Fruit fly (Drosophila melanogaster) whole organism, pupa: ENCODE measurements around the gene CG16952.

Experiments used
- CG12605 ChIP-seq: fragments of 200-800 bp; sonication (Bioruptor generic); IDR thresholded peaks from 2 replicates; pipeline ENCODE4 v1.3.6; 2022; ENCODE audit warnings: missing biosample characterization, missing genetic modification characterization
- CG14655 ChIP-seq: fragments of 200-800 bp; sonication (Bioruptor generic); optimal IDR thresholded peaks from 3 replicates; lab custom pipeline; 2017; ENCODE audit warnings: mild to moderate bottlenecking, missing biosample characterization, missing genetic modification reagents, missing genetic modification characterization
- CG15710 ChIP-seq: fragments of 200-800 bp; sonication (Bioruptor generic); optimal IDR thresholded peaks from 2 replicates; lab custom pipeline; 2018; ENCODE audit warnings: missing biosample characterization, mild to moderate bottlenecking, missing genetic modification characterization, moderate library complexity
- CG32121 ChIP-seq: fragments of 200-800 bp; sonication (Bioruptor generic); IDR thresholded peaks from 2 replicates; pipeline ENCODE4 v1.3.6; 2022; ENCODE audit warnings: missing biosample characterization, missing genetic modification characterization
- CG4496 ChIP-seq: fragments of 200-800 bp; sonication (Bioruptor generic); IDR thresholded peaks from 3 replicates; pipeline ENCODE4 v1.3.6; 2022; ENCODE audit warnings: missing biosample characterization, missing genetic modification characterization
- EcR ChIP-seq: fragments of 200-800 bp; sonication (Bioruptor generic); optimal IDR thresholded peaks from 3 replicates; lab custom pipeline; 2019; ENCODE audit warnings: missing biosample characterization, missing genetic modification characterization, mild to moderate bottlenecking, moderate library complexity, missing genetic modification reagents
- Ets98B ChIP-seq: fragments of 200-800 bp; sonication (Bioruptor generic); IDR thresholded peaks from 2 replicates; pipeline ENCODE4 v1.3.6; 2022; ENCODE audit warnings: missing biosample characterization, missing genetic modification characterization
- Pif1A ChIP-seq: fragments of 200-800 bp; sonication (Bioruptor generic); optimal IDR thresholded peaks from 3 replicates; lab custom pipeline; 2016; ENCODE audit warnings: missing biosample characterization, missing genetic modification characterization
- fd96Ca ChIP-seq: fragments of 200-800 bp; sonication (Bioruptor generic); IDR thresholded peaks from 3 replicates; pipeline ENCODE4 v1.3.6; 2022; ENCODE audit warnings: missing biosample characterization, missing genetic modification characterization

dm6 chrX:15867863-15868262, 2.1 kb upstream of the CG16952 start, which contains the start of gene Gapdh2:
- TF ChIP-seq Ets98B (GFP tag; lab: Robert Waterston, UW) (peak; percentile 100), CG14655 (peak; percentile 99), CG4496 (GFP tag; lab: Robert Waterston, UW) (peak; percentile 100), EcR (peak; percentile 85), fd96Ca (no peak), CG15710 (tag; lab: Kevin White, UChicago) (peak; percentile 100), CG32121 (GFP tag; lab: Robert Waterston, UW) (peak; percentile 100), Pif1A (GFP tag; lab: Kevin White, UChicago) (peak; percentile 99), CG12605 (GFP tag; lab: Robert Waterston, UW) (peak; percentile 100)
